Worm (Caenorhabditis elegans): ENCODE data around the gene panl-3.

The panl-3 gene

DNA sequence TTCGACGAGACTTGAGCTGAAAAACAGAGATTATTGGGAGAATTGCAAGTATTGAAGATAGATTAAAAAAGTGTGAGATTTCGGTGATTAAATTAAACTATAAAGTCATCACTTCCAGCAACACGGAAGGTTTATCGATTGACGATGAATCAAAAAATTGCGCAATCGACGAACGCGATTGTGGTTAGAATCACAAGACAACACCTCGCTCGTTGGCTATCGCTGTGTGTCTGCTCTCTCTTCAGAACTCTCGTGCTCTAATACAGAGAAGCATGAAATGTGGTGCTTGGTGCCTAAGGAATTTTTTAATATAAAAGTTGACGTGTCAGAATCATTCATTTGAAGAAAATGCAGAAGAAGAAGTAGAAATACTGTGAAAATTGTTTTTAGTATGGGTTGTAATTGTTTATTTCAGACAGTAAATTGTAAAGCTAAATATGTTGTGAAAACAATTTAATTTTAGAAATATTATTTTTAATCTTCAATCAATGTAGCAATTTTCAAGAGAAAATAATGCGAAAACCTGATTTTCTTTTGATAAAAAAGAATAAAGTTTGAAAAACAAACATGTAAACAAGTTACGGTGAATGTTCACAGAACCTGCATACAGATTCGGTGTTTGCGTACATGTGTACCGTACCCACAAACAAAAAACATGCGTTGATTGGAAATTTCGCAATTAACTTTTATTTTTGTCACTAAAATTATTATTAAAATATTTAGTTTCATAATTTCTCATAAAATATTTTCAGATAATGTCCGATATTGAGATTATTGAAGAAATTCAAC lies 8.5 kb downstream of the panl-3 start, which contains the start of the genes ZK632.10 and ZK632.11 (continued):
- TF ChIP-seq hpl-2 (GFP tag; optimal IDR thresholded peaks at IDR 0.05) (no peak), sup-37 (GFP tag; optimal IDR thresholded peaks at IDR 0.05) (no peak), nhr-237 (tag; optimal IDR thresholded peaks at IDR 0.05) (no peak), egl-27 (tag; optimal IDR thresholded peaks at IDR 0.05) (no peak)

DNA sequence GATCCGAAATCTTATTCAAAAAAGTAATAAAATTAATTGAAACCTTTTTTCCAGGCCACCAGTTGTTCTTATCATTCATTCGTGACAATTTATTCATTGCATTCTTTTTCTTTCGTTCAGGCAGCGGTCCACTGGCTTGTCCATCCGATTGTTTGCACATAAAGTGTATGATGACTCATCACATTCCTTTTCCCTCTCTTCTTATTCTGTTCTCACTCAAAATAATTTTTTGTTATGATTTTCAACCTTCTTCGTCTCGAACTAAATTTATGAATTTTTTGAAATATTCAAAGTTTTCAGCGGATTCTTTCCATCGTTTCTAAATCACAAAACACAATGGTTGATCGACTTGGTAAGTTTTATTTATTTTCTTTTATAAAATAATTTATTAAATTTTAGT lies 11.6 kb downstream of the panl-3 start, which contains the start of gene ZK632.12:
Gene ZK632.12 (plus strand): TSS at position 301 of the 400 bp plus-strand sequence.
- TF ChIP-seq C04F5.9 (tag; optimal IDR thresholded peaks at IDR 0.05) (no peak), sptf-1 (tag; optimal IDR thresholded peaks at IDR 0.05) (no peak), nhr-28 (tag; optimal IDR thresholded peaks at IDR 0.05) (no peak), unc-62 (GFP tag; optimal IDR thresholded peaks at IDR 0.05) (no peak), ztf-4 (tag; optimal IDR thresholded peaks at IDR 0.05) (no peak), C16A3.4 (tag; optimal IDR thresholded peaks at IDR 0.05) (no peak), nhr-76 (tag; optimal IDR thresholded peaks at IDR 0.05) (no peak)

DNA sequence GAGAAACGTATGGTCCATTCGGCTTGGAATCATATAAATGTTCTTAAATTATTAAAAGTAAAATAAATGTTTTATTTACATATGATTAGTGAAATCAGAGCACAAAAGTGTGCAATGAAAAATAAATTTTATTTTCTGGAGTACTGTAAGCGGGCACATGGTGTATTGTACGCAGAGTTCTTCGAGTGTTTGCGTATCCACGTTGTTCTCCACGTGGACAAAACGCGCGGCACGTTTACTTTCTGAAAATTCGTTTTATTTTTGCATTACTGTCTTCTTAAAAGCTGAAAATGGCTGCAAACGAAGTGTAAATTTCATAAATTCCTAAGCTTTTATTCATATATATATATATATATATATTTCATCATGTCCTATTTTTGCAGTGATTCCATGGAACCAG lies 13.7 kb downstream of the panl-3 start:
- TF ChIP-seq hpl-2 (GFP tag; optimal IDR thresholded peaks at IDR 0.05) = no peak
- no peak for TF ChIP-seq F16B12.6 (tag; optimal IDR thresholded peaks at IDR 0.05)
- TF ChIP-seq sptf-1 (tag; optimal IDR thresholded peaks at IDR 0.05) = no peak
- no peak for TF ChIP-seq lin-35 (GFP tag; optimal IDR thresholded peaks at IDR 0.05)
- TF ChIP-seq nhr-84 (tag; optimal IDR thresholded peaks at IDR 0.05) = no peak
- TF ChIP-seq ceh-90 (tag; optimal IDR thresholded peaks at IDR 0.05) = no peak
- no peak for TF ChIP-seq alr-1 (tag; optimal IDR thresholded peaks at IDR 0.05; ENCODE audit: borderline replicate concordance)
- no peak for TF ChIP-seq lin-15B (tag; optimal IDR thresholded peaks at IDR 0.05)
- TF ChIP-seq dsc-1 (tag; optimal IDR thresholded peaks at IDR 0.05) = no peak
- no peak for TF ChIP-seq vab-15 (tag; optimal IDR thresholded peaks at IDR 0.05)
- TF ChIP-seq nhr-237 (tag; optimal IDR thresholded peaks at IDR 0.05) = no peak
- no peak for TF ChIP-seq lin-14 (GFP tag; optimal IDR thresholded peaks at IDR 0.05)
- no peak for TF ChIP-seq zag-1 (tag; optimal IDR thresholded peaks at IDR 0.05)
- TF ChIP-seq fkh-4 (tag; optimal IDR thresholded peaks at IDR 0.05; ENCODE audit: borderline replicate concordance) = no peak
- TF ChIP-seq fkh-10 (GFP tag; optimal IDR thresholded peaks at IDR 0.05) = no peak
- TF ChIP-seq pag-3 (tag; optimal IDR thresholded peaks at IDR 0.05; ENCODE audit: borderline replicate concordance, insufficient read depth) = no peak
- TF ChIP-seq elt-3 (tag; optimal IDR thresholded peaks at IDR 0.05) = no peak

DNA sequence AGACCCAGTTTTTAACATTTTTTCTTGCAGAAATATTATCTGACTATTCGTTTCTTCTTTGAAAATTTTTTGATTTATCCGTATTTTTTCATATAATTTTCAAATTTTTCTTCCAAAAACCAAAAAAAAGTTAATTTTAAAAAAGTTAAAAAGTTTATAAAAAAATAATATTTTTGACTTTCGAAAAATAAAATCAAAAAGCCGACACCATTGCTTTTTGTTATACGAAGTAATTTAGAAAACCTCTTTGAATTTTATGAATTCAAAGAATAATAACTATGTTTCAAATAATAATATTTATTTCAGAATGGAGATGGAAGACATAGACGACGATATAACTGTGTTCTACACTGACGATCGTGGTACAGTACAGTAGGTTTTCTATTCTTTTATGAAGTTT lies 16.0 kb downstream of the panl-3 start, which contains the start of gene K11H3.8:
Gene K11H3.8 (plus strand): TSS at position 301 of the 400 bp plus-strand sequence.
- TF ChIP-seq dsc-1 (tag; optimal IDR thresholded peaks at IDR 0.05) (no peak), nhr-19 (GFP tag; conservative IDR thresholded peaks at IDR 0.05) (no peak), jun-1 (tag; optimal IDR thresholded peaks at IDR 0.05) (no peak), hpl-2 (GFP tag; optimal IDR thresholded peaks at IDR 0.05) (no peak), snu-23 (GFP tag; optimal IDR thresholded peaks at IDR 0.05) (no peak), ceh-8 (GFP tag; optimal IDR thresholded peaks at IDR 0.05) (no peak), nhr-28 (tag; optimal IDR thresholded peaks at IDR 0.05) (no peak), tbx-2 (tag; optimal IDR thresholded peaks at IDR 0.05) (no peak), lsy-2 (tag; optimal IDR thresholded peaks at IDR 0.05) (no peak), elt-3 (tag; optimal IDR thresholded peaks at IDR 0.05) (no peak), mab-9 (GFP tag; IDR thresholded peaks at IDR 0.05) (no peak), ama-1 (optimal IDR thresholded peaks at IDR 0.05) (no peak), fkh-4 (tag; optimal IDR thresholded peaks at IDR 0.05; ENCODE audit: borderline replicate concordance) (no peak), mep-1 (tag; optimal IDR thresholded peaks at IDR 0.05) (no peak), hlh-17 (GFP tag; optimal IDR thresholded peaks at IDR 0.05; ENCODE audit: borderline replicate concordance) (no peak), hlh-4 (tag; optimal IDR thresholded peaks at IDR 0.05) (no peak), ceh-90 (tag; optimal IDR thresholded peaks at IDR 0.05) (no peak)
